Worm (Caenorhabditis elegans): Measurements from ENCODE around the gene cyp-25A1.

cyp-25A1 gene

DNA sequence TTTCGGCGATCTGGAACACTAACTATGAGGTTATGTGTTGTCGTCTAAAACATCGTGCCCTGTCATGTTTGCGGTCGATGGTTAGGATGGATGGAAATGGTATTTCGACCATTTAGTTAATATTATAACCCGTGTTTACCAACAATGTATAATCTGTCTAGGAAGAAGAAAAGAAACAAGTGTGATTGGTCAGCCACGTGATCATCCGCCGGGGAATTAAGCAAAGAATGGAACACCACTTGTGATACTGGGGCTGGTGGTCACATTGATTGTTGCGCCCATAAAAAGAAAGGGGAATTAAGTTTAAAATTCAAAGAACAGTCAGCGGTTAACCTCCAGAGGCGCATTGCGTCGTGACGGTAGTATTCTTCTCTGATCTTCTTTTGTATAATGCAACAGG lies 43.2 kb downstream of the cyp-25A1 start:
- TF ChIP-seq lin-13 (tag; optimal IDR thresholded peaks at IDR 0.05) (no peak), ces-1 (GFP tag; optimal IDR thresholded peaks at IDR 0.05) (no peak), M03D4.4 (tag; optimal IDR thresholded peaks at IDR 0.05) (no peak), zip-8 (tag; optimal IDR thresholded peaks at IDR 0.05) (no peak), lin-32 (GFP tag; optimal IDR thresholded peaks at IDR 0.05) (no peak), nhr-2 (tag; optimal IDR thresholded peaks at IDR 0.05) (no peak)

DNA sequence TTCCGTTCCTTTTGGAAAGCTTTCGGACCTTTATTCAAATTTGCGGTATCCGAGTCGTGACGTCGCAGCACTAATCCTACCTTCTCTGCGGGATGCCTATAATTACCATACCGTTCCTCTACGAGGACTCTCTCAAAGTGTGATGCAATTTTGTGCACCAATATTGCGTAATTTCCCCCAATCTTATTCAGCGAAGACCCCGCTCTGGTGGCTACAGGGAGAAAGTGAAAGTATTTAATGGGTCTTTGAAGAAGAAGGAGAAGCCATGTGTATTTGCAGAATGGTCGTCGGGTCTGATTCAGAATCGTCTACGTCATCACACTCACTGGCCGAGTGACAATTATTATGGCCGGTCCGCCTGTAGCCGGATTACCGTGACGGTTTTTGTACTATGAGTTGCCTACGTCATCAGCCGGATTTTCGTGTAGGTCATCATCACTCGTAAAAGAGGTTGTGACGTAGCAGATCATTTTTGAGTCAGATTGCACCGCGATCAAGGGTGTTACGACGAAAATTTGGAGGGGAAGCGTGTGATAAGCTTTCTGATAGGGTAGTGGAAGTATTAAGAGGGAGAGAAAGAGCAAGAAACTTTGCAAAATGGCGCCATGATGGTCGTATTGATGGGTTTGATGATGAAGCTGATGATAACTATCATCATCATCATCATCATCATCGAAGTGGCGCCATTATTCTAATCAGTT lies 44.0 kb downstream of the cyp-25A1 start:
- TF ChIP-seq blmp-1 (tag; optimal IDR thresholded peaks at IDR 0.05) (no peak), drap-1 (GFP tag; optimal IDR thresholded peaks at IDR 0.05) (no peak), elt-3 (tag; optimal IDR thresholded peaks at IDR 0.05) (no peak), nhr-28 (tag; optimal IDR thresholded peaks at IDR 0.05) (no peak), ces-1 (GFP tag; optimal IDR thresholded peaks at IDR 0.05) (no peak), sptf-1 (tag; optimal IDR thresholded peaks at IDR 0.05) (peak; percentile 6), ham-2 (GFP tag; optimal IDR thresholded peaks at IDR 0.05) (no peak), pha-4 (tag; optimal IDR thresholded peaks at IDR 0.05) (no peak), tbx-8 (GFP tag; optimal IDR thresholded peaks at IDR 0.05) (no peak), ztf-11 (tag; optimal IDR thresholded peaks at IDR 0.05) (peak; percentile 3), unc-62 (GFP tag; optimal IDR thresholded peaks at IDR 0.05) (no peak), zip-8 (tag; optimal IDR thresholded peaks at IDR 0.05) (peak; percentile 97), nhr-2 (tag; optimal IDR thresholded peaks at IDR 0.05) (peak; percentile 84), lin-13 (tag; optimal IDR thresholded peaks at IDR 0.05) (no peak), bed-3 (GFP tag; optimal IDR thresholded peaks at IDR 0.05) (no peak)

DNA sequence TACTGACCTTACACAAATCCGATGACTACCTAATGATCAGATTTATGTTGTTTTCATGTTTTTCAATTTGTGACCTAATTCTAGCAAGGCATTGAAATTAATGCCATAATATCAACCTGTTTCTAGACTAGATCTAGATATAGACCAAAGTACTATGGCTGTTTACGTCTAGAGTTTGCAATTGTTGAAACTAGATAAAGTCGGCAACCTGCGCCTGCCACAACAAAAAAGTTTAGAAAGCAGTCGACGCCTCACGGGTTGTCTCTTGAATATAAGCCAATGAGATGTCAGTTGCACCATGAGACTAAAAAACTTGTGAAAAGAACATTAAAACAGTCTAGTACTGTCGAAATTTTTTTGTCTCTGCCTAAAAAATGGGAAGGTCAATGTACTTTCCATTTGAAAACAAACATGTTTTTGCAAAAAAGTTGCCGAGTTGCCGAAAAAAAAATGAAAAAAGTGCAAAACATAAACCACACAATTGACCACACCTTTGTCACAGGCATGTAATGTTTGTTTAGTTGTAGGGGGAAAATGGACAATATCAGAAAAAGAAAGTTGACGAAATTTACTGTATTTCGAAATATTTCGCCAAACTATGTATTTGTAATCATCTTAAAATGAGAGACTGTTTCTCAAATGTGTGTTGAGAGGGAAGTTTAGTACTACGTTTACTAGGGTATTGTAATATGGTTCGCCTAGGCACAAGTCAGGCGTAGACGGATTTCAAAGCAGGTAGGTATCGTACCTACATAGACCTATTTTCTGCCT lies 46.8 kb downstream of the cyp-25A1 start:
- TF ChIP-seq ces-1 (GFP tag; optimal IDR thresholded peaks at IDR 0.05) = no peak
- no peak for TF ChIP-seq nhr-237 (tag; optimal IDR thresholded peaks at IDR 0.05)
- no peak for TF ChIP-seq nhr-12 (tag; optimal IDR thresholded peaks at IDR 0.05)
- no peak for TF ChIP-seq hlh-1 (tag; optimal IDR thresholded peaks at IDR 0.05)
- no peak for TF ChIP-seq flh-1 (GFP tag; optimal IDR thresholded peaks at IDR 0.05)
- TF ChIP-seq nhr-76 (tag; optimal IDR thresholded peaks at IDR 0.05) = no peak
- no peak for TF ChIP-seq unc-39 (tag; optimal IDR thresholded peaks at IDR 0.05)
- no peak for TF ChIP-seq ceh-39 (tag; optimal IDR thresholded peaks at IDR 0.05)
- TF ChIP-seq drap-1 (GFP tag; optimal IDR thresholded peaks at IDR 0.05) = no peak
- TF ChIP-seq ceh-83 (GFP tag; optimal IDR thresholded peaks at IDR 0.05) = no peak

DNA sequence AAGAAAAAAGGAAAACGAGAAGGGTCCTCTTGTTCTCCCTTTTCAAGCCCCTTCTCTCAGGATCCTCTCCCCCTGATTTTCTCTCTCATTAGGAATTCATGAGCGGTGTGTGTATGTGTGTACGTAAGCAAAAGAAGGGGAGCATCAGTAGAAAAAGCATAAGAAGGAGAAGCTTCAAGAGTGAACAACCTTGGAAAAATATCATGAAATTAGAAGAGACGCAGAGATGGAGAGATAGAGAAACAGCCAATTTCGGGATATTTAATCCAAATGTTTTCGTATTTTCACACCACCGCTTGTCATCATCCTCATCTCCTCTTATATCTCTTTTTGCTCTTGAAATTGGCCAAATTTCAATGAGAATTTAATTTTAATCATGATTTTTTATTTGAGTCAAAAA lies 50.8 kb downstream of the cyp-25A1 start:
- no peak for TF ChIP-seq cnd-1 (tag; optimal IDR thresholded peaks at IDR 0.05)
- no peak for TF ChIP-seq ham-2 (GFP tag; optimal IDR thresholded peaks at IDR 0.05)
- TF ChIP-seq drap-1 (GFP tag; optimal IDR thresholded peaks at IDR 0.05) = no peak
- TF ChIP-seq blmp-1 (tag; optimal IDR thresholded peaks at IDR 0.05) = no peak
- TF ChIP-seq nhr-237 (tag; optimal IDR thresholded peaks at IDR 0.05) = no peak
- TF ChIP-seq tbx-8 (GFP tag; optimal IDR thresholded peaks at IDR 0.05) = no peak
- TF ChIP-seq snpc-4 (tag; optimal IDR thresholded peaks at IDR 0.05) = no peak
- TF ChIP-seq ztf-11 (tag; optimal IDR thresholded peaks at IDR 0.05) = no peak
- no peak for TF ChIP-seq nhr-12 (tag; optimal IDR thresholded peaks at IDR 0.05)
- no peak for TF ChIP-seq lsy-2 (tag; optimal IDR thresholded peaks at IDR 0.05)
- TF ChIP-seq sem-2 (GFP tag; optimal IDR thresholded peaks at IDR 0.05) = no peak
- no peak for TF ChIP-seq ceh-83 (GFP tag; optimal IDR thresholded peaks at IDR 0.05)
